Worm (Caenorhabditis elegans) whole organism, young adult: ENCODE measurements around the gene C33A12.19.

Source experiments
- F37B4.10 ChIP-seq: fragments of 200-800 bp; sonication (Bioruptor generic); IDR thresholded peaks from 2 replicates; pipeline ENCODE4 v1.3.6; 2022; ENCODE audit warnings: missing genetic modification characterization, missing compliant biosample characterization
- aptf-3 ChIP-seq: fragments of 200-800 bp; sonication (Bioruptor generic); IDR thresholded peaks from 2 replicates; pipeline ENCODE4 v1.3.6; 2022; ENCODE audit warnings: missing genetic modification characterization, missing compliant biosample characterization
- bed-1 ChIP-seq: fragments of 200-800 bp; sonication (Bioruptor generic); IDR thresholded peaks from 2 replicates; pipeline ENCODE4 v1.3.6; 2022; ENCODE audit warnings: missing genetic modification reagents, missing genetic modification characterization, missing compliant biosample characterization
- bed-2 ChIP-seq: fragments of 200-800 bp; sonication (Bioruptor generic); IDR thresholded peaks from 2 replicates; pipeline ENCODE4 v1.3.6; 2022; ENCODE audit warnings: missing genetic modification reagents, missing genetic modification characterization, missing compliant biosample characterization
- ccch-3 ChIP-seq: fragments of 200-800 bp; sonication (Bioruptor generic); optimal IDR thresholded peaks from 2 replicates; lab custom pipeline; 2018; ENCODE audit warnings: mild to moderate bottlenecking, missing genetic modification characterization, missing compliant biosample characterization
- cebp-1 ChIP-seq, 2 experiments: fragments of 200-800 bp in 1 of 2; sonication (Bioruptor generic) in 1 of 2; sonication (generic microtip) in 1 of 2; IDR thresholded peaks in 1 of 2; optimal IDR thresholded peaks in 1 of 2; 2 replicates each; pipeline versions ENCODE4 v1.3.6 to Lab custom; 2017 to 2022; ENCODE audit warnings: missing compliant biosample characterization in 2 of 2, missing genetic modification characterization in 2 of 2, mild to moderate bottlenecking in 1 of 2, missing genetic modification reagents in 1 of 2, moderate library complexity in 1 of 2
- ceh-91 ChIP-seq: fragments of 200-800 bp; sonication (Bioruptor generic); IDR thresholded peaks from 2 replicates; pipeline ENCODE4 v1.3.6; 2022; ENCODE audit warnings: missing genetic modification reagents, missing genetic modification characterization, missing compliant biosample characterization
- egl-18 ChIP-seq: fragments of 200-800 bp; sonication (Bioruptor generic); IDR thresholded peaks from 2 replicates; pipeline ENCODE4 v1.3.6; 2022; ENCODE audit warnings: missing genetic modification reagents, missing genetic modification characterization, missing compliant biosample characterization
- egl-44 ChIP-seq: fragments of 200-800 bp; sonication (Bioruptor generic); IDR thresholded peaks from 2 replicates; pipeline ENCODE4 v1.3.6; 2022; ENCODE audit warnings: missing genetic modification reagents, missing genetic modification characterization, missing compliant biosample characterization
- ets-4 ChIP-seq: fragments of 200-800 bp; sonication (Bioruptor generic); optimal IDR thresholded peaks from 2 replicates; lab custom pipeline; 2018; ENCODE audit warnings: mild to moderate bottlenecking, missing genetic modification characterization, missing compliant biosample characterization
- hlh-12 ChIP-seq: sonication (generic microtip); optimal IDR thresholded peaks from 2 replicates; lab custom pipeline; 2016; ENCODE audit warnings: missing genetic modification characterization, missing compliant biosample characterization
- hmg-20 ChIP-seq: fragments of 200-800 bp; sonication (Bioruptor generic); IDR thresholded peaks from 2 replicates; pipeline ENCODE4 v1.3.6; 2022; ENCODE audit warnings: missing genetic modification reagents, missing genetic modification characterization, missing compliant biosample characterization
- hrde-1 ChIP-seq: sonication (generic microtip); optimal IDR thresholded peaks from 2 replicates; lab custom pipeline; 2016; ENCODE audit warnings: missing genetic modification characterization, mild to moderate bottlenecking, missing compliant biosample characterization, moderate library complexity, missing genotype, missing genetic modification reagents, borderline replicate concordance
- hsf-1 ChIP-seq: fragments of 200-800 bp; sonication (Bioruptor generic); IDR thresholded peaks from 2 replicates; pipeline ENCODE4 v1.3.6; 2022; ENCODE audit warnings: missing genetic modification reagents, missing genetic modification characterization, missing compliant biosample characterization
- let-526 ChIP-seq: fragments of 200-800 bp; sonication (Bioruptor generic); IDR thresholded peaks from 2 replicates; pipeline ENCODE4 v1.3.6; 2022; ENCODE audit warnings: missing genetic modification reagents, missing genetic modification characterization, missing compliant biosample characterization
- lin-35 ChIP-seq, 3 experiments: fragments of 150-350 bp in 2 of 3; sonication (generic microtip) in 1 of 3; optimal IDR thresholded peaks; 2 replicates each; lab custom pipeline; 2014 to 2018; ENCODE audit warnings: missing biosample characterization in 3 of 3, missing genetic modification characterization in 3 of 3, missing genetic modification reagents in 3 of 3
- lsy-27 ChIP-seq: sonication (generic microtip); optimal IDR thresholded peaks from 2 replicates; lab custom pipeline; 2017; ENCODE audit warnings: missing genetic modification characterization, mild to moderate bottlenecking, missing compliant biosample characterization, antibody characterized with exemption, missing genotype, borderline replicate concordance; ENCODE audit not compliant: insufficient read depth
- mcd-1 ChIP-seq: fragments of 200-800 bp; sonication (Bioruptor generic); IDR thresholded peaks from 2 replicates; pipeline ENCODE4 v1.3.6; 2022; ENCODE audit warnings: missing genetic modification reagents, missing genetic modification characterization, missing compliant biosample characterization
- mel-28 ChIP-seq: sonication (generic microtip); optimal IDR thresholded peaks from 2 replicates; lab custom pipeline; 2016; ENCODE audit warnings: borderline replicate concordance, mild to moderate bottlenecking, missing genetic modification characterization, missing compliant biosample characterization
- mes-4 ChIP-seq: sonication (generic microtip); optimal IDR thresholded peaks from 2 replicates; lab custom pipeline; 2016; ENCODE audit warnings: missing genotype, missing genetic modification characterization, missing compliant biosample characterization
- nhr-179 ChIP-seq: sonication (generic microtip); optimal IDR thresholded peaks from 2 replicates; lab custom pipeline; 2016; ENCODE audit warnings: mild to moderate bottlenecking, missing genetic modification characterization, missing compliant biosample characterization
- nhr-27 ChIP-seq: fragments of 200-800 bp; sonication (Bioruptor generic); optimal IDR thresholded peaks from 2 replicates; lab custom pipeline; 2018; ENCODE audit warnings: mild to moderate bottlenecking, missing genetic modification characterization, moderate library complexity, missing compliant biosample characterization
- pbrm-1 ChIP-seq: fragments of 200-800 bp; sonication (Bioruptor generic); IDR thresholded peaks from 2 replicates; pipeline ENCODE4 v1.3.6; 2022; ENCODE audit warnings: missing genetic modification reagents, missing genetic modification characterization, missing compliant biosample characterization
- rec-8 ChIP-seq, 2 experiments: sonication (generic microtip); optimal IDR thresholded peaks; 2 replicates each; lab custom pipeline; 2016; ENCODE audit warnings: mild to moderate bottlenecking in 2 of 2, missing genetic modification characterization in 2 of 2, missing genetic modification reagents in 2 of 2, missing genotype in 2 of 2, missing biosample characterization in 1 of 2, missing compliant biosample characterization in 1 of 2, moderate library complexity in 1 of 2
- snpc-1.3 ChIP-seq: sonication (generic microtip); optimal IDR thresholded peaks from 2 replicates; lab custom pipeline; 2017; ENCODE audit warnings: missing genetic modification characterization, mild to moderate bottlenecking, missing compliant biosample characterization, antibody characterized with exemption, moderate library complexity, missing genotype, missing genetic modification reagents; ENCODE audit not compliant: insufficient read depth
- tlf-1 ChIP-seq: fragments of 200-800 bp; sonication (Bioruptor generic); optimal IDR thresholded peaks from 2 replicates; lab custom pipeline; 2018; ENCODE audit warnings: mild to moderate bottlenecking, missing genetic modification characterization, missing compliant biosample characterization
- unc-62 ChIP-seq: fragments of 150-350 bp; optimal IDR thresholded peaks from 2 replicates; lab custom pipeline; 2014; ENCODE audit warnings: missing biosample characterization, missing genetic modification reagents, missing genetic modification characterization
- xnd-1 ChIP-seq: sonication (generic microtip); optimal IDR thresholded peaks from 2 replicates; lab custom pipeline; 2016; ENCODE audit warnings: missing genotype, missing genetic modification reagents, missing genetic modification characterization, missing compliant biosample characterization
- ztf-18 ChIP-seq: sonication (generic microtip); optimal IDR thresholded peaks from 2 replicates; lab custom pipeline; 2016; ENCODE audit warnings: missing genotype, mild to moderate bottlenecking, missing genetic modification characterization, missing compliant biosample characterization
- ztf-6 ChIP-seq: fragments of 200-800 bp; sonication (Bioruptor generic); IDR thresholded peaks from 2 replicates; pipeline ENCODE4 v1.3.6; 2022; ENCODE audit warnings: missing genetic modification reagents, missing genetic modification characterization, missing compliant biosample characterization

The C33A12.19 gene

DNA sequence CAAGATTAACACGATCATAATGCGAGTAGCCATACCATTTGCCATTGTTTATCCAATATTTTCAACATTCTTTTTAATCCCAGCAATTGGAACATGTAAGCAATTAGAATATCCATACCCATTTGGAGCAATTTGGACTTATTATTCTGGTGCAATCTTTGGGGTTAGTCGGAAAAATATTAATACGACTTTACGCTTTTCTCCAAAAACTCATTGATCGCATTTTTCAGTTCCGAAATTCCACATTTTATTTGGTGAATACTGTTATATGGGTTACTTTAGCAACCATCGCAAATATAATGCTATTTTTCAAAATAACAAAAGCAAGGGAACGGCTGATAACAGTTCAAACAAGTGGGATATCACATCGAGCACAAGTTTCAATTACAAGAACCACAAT is 30.0 kb upstream of the C33A12.19 start:
- TF ChIP-seq hmg-20 (GFP tag; lab: Robert Waterston, UW) (no peak), mel-28 (tag; lab: Kevin White, UChicago) (no peak), lsy-27 (tag; lab: Kevin White, UChicago) (no peak), mcd-1 (no peak), tlf-1 (no peak), F37B4.10 (no peak)

DNA sequence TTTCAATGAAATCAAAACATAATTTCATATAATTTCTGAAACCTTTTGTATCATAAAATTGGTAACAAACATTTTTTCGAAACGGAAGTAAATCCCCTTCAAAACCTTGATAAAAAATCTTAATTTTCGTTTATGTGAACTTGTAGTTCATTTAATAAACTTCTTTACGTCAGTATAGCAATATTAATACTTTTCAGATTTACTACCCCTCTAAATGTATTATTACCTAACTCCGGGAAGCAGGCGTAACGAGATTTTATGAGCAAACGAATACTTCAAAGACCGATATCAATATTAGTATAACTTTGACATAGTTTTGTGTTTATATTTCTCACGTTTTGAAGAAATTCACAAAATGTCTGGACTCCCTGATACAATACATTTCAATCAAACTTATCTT is 28.5 kb upstream of the C33A12.19 start, which contains the start of gene sru-1:
TSS of gene sru-1 (plus strand) at position 301 of the 400 bp plus-strand sequence.
- TF ChIP-seq xnd-1 (tag; lab: Kevin White, UChicago): no peak
- TF ChIP-seq ceh-91 (GFP tag; lab: Robert Waterston, UW): no peak

DNA sequence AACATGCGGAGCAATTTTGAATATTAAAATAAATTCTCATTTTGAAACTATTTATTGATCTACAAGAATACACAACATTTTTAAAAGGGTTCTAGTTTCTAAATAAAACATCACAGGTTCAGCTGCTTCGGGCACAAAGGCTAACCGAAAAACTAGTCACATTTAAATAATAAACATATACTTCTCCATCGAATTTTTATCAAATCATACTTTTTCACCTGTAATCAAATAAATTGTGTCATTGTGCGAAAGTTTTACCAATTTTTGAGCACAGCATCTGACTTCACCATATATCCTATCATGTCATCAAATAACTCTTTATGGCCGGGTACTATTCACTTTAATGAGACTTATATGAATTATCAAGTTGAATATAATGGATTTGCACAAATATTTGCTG is 26.5 kb upstream of the C33A12.19 start, which contains the start of gene sru-6:
TSS of gene sru-6 (plus strand) at position 301 of the 400 bp plus-strand sequence.
- TF ChIP-seq egl-44 (no peak), cebp-1 (GFP tag; IDR thresholded peaks at IDR 0.05; lab: Robert Waterston, UW) (no peak), cebp-1 (tag; optimal IDR thresholded peaks at IDR 0.05; lab: Kevin White, UChicago) (no peak), nhr-179 (tag; lab: Kevin White, UChicago) (no peak), rec-8 (tag; optimal IDR thresholded peaks at IDR 0.05; lab: Kevin White, UChicago) (no peak)

DNA sequence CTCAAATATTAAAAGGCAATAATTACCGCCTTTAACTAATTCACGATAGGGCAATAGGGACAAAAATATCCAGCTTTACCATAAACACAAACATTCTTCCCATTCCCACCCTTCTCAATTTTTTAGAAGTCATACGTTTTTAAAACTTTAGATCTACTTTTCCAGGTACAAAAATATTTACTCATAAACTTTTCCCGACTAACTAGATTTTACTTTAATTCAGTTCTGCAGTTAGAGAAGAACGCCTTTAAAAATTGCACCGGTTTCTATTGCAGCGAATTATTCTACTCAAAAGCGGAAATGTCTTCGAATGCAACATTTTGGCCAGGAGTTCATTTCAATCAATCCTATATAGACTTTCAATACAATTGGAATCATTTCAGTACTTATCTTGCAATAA is 20.5 kb upstream of the C33A12.19 start, which contains the start of gene sru-3:
TSS of gene sru-3 (plus strand) at position 301 of the 400 bp plus-strand sequence.
- TF ChIP-seq nhr-27 (tag; lab: Kevin White, UChicago) (no peak), ztf-18 (no peak)

DNA sequence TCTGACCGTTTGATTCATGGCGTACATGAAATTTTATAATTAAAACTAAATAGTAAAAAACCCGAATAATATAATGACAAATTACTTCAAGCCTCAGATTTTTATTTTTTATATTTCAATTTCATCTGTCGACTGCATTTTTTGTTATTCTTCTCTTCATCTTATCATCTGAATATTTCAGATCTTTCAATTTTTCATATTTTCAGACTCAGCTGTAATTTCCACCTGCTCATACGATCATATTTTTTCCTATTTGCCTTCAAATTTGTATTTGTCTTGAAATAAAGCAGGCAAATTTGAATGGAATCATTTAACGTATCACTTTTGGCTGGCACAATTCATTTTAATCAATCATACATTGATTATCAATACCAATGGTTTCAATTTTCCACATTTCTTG is 18.7 kb upstream of the C33A12.19 start, which contains the start of gene sru-4:
TSS of gene sru-4 (plus strand) at position 301 of the 400 bp plus-strand sequence.
- TF ChIP-seq pbrm-1 (GFP tag; lab: Robert Waterston, UW): no peak
- TF ChIP-seq ztf-18: no peak
- TF ChIP-seq ccch-3 (GFP tag; lab: Kevin White, UChicago): no peak
- no peak for TF ChIP-seq mes-4 (tag; lab: Kevin White, UChicago)
- no peak for TF ChIP-seq bed-1 (GFP tag; lab: Robert Waterston, UW)
- TF ChIP-seq ztf-6: no peak
- TF ChIP-seq hrde-1 (tag; lab: Kevin White, UChicago): no peak
- no peak for TF ChIP-seq snpc-1.3
- no peak for TF ChIP-seq nhr-27 (tag; lab: Kevin White, UChicago)
- TF ChIP-seq hsf-1 (GFP tag; lab: Robert Waterston, UW): no peak
- TF ChIP-seq egl-18: no peak
- no peak for TF ChIP-seq xnd-1 (tag; lab: Kevin White, UChicago)
- no peak for TF ChIP-seq aptf-3 (GFP tag; lab: Robert Waterston, UW)
- no peak for TF ChIP-seq bed-2 (GFP tag; lab: Robert Waterston, UW)
- no peak for TF ChIP-seq unc-62 (GFP tag; lab: Kevin White, UChicago)
- no peak for TF ChIP-seq lin-35 (GFP tag; optimal IDR thresholded peaks at IDR 0.05; lab: Kevin White, UChicago)
- no peak for TF ChIP-seq hlh-12 (tag; lab: Kevin White, UChicago)
- TF ChIP-seq let-526: no peak
- TF ChIP-seq ets-4 (GFP tag; lab: Kevin White, UChicago): no peak
